Worm (Caenorhabditis elegans): ENCODE measurements around the gene srx-64.

- TF ChIP-seq ztf-23 (GFP tag; IDR thresholded peaks at IDR 0.05) (no peak), ztf-29 (GFP tag; IDR thresholded peaks at IDR 0.05) (no peak), tab-1 (GFP tag; IDR thresholded peaks at IDR 0.05) (no peak), med-1 (GFP tag; optimal IDR thresholded peaks at IDR 0.05; ENCODE audit: insufficient read depth) (no peak), flt-1 (GFP tag; IDR thresholded peaks at IDR 0.05) (no peak), ref-1 (GFP tag; conservative IDR thresholded peaks at IDR 0.05) (no peak), klf-2 (GFP tag; conservative IDR thresholded peaks at IDR 0.05) (no peak), T22C8.4 (GFP tag; IDR thresholded peaks at IDR 0.05) (no peak), cog-1 (tag; optimal IDR thresholded peaks at IDR 0.05) (no peak)
Measured at ce11 chrV:3961235-3961634, 32.0 kb downstream of the srx-64 start, which contains the start of gene cyp-34A6.
